Worm (Caenorhabditis elegans): ENCODE data around the gene gly-6.

ce11 chrIII:4345034-4345433, 14.0 kb upstream of the gly-6 start, which contains the start of gene hse-5:
- TF ChIP-seq pax-3 (tag; optimal IDR thresholded peaks at IDR 0.05) (no peak), elt-3 (tag; optimal IDR thresholded peaks at IDR 0.05) (no peak), lsy-2 (tag; optimal IDR thresholded peaks at IDR 0.05) (no peak), ztf-11 (tag; optimal IDR thresholded peaks at IDR 0.05) (no peak), unc-130 (tag; optimal IDR thresholded peaks at IDR 0.05) (no peak), fos-1 (tag; optimal IDR thresholded peaks at IDR 0.05) (no peak), nhr-77 (tag; optimal IDR thresholded peaks at IDR 0.05) (no peak), unc-62 (GFP tag; optimal IDR thresholded peaks at IDR 0.05) (no peak), pag-3 (tag; optimal IDR thresholded peaks at IDR 0.05; ENCODE audit: borderline replicate concordance, insufficient read depth) (no peak)
